Fruit fly (Drosophila melanogaster) ovary, adult (tissue): ENCODE data around the gene CG44774.

Experiments used
- CG17801 ChIP-seq: fragments of 200-800 bp; optimal IDR thresholded peaks from 2 replicates; lab custom pipeline; 2019; ENCODE audit warnings: missing biosample characterization, mild to moderate bottlenecking, missing genetic modification characterization, moderate library complexity; ENCODE audit not compliant: partially characterized antibody

Gene CG44774

dm6 chrX:4937222-4938071 is 458 bp downstream of the CG44774 start:
- TF ChIP-seq CG17801, result no peak

DNA sequence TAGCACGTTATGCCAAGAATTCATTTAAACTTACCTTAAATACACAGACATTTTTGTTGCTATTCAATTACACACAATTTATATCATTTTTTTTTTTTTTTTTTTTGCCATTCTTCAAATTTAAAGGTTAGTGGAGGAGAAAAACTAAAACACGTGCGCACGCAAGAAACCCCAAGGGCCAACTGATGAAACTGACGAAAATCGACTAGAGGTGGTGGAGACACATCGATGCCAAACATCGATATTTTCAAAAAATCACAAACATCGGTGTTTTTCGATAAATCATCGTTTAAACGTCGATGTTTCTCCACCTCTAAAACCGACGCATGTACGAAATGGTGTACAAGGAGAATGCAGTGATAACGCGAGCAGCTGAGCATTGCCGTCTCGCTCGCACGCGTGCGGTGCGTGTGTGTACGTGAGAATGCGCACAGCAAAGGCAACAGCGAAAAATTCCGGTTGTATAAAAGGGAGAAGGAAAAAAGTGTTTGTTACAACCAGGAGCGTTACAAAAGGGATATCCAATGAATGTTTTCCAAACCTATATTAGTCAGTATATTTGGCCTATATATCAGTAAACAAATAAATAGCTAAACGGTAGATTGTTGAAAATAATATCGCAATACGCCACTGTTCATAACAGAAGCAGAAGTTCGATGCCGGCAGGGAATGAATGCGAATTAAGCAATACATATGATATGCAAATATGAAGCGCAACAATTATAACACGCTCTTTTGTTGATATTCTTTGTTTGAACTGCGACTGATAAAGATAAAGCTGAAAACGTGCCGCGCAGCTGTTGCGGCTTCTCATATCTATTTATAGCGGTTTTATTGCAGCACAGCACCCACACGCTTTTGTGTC is 1.7 kb downstream of the CG44774 start:
- no peak for TF ChIP-seq CG17801

- peak; percentile 43 for TF ChIP-seq CG17801
These were observed 6.9 kb downstream of the CG44774 start for dm6 chrX:4931048-4931447.

dm6 chrX:4930100-4931010 is 7.5 kb downstream of the CG44774 start:
- no peak for TF ChIP-seq CG17801

dm6 chrX:4919040-4919881 is 18.6 kb downstream of the CG44774 start:
- TF ChIP-seq CG17801, result peak; percentile 76

DNA sequence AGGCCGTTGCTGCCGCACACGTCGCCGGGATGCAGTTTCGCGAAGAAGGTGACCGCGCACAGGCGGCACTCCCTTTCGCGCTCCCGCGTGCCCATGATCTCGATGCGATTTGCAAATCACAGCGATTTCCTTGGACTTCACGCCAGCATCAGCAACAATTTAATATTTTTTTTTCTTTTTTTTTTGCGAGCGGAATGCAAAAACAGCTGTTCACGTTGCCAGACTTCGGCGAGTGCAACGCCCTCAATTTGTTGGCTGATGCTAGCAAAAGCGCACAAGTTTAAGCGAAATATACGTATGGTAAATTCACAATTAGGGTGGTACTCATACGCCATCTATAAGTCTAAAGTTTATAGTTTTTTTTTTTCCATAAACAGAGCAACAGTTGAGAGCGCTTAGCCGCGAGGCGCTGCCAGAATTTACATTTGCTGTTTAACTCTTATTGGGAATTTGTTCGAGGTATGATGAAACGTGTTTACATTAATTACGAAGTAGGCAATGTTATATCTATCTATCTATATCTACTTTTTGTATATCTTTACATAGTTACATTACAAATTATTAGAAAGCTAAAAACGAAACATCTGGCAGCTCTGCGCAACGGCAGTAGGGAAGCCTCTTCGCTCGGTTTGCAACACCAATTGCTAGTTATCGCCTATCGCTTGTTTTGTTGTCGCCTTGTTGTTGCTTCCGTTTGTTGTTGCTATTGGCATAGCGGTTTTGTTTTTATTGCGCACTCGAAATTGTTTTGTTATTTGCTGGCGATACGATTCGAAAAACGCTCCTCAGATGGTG is 19.5 kb downstream of the CG44774 start, which contains the start of the genes CG4041 and Hgsnat:
TSS of gene CG4041 (minus strand) at position 220 of the 795 bp plus-strand sequence.
TSS of gene Hgsnat (plus strand) at position 503 of the 795 bp plus-strand sequence.
- TF ChIP-seq CG17801, result peak; percentile 4

DNA sequence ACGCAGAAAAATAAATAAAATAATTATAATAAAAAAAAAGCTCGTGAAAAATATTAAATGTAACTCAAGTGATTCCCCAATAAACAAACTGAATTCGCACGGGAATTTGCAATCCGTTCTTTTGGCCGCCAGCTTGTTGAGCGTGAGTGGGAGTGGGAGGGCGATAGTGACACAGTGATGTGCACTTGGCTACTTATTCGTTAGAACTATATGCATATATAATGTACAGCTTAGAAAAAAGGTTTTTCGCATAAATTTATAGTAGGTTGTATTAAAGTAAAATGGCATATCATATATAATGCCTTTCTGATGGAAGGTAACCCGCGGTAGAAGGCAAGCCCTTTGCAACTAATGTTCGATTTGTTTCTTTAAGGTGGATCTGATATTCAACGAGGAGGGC is 25.5 kb downstream of the CG44774 start:
- no peak for TF ChIP-seq CG17801

DNA sequence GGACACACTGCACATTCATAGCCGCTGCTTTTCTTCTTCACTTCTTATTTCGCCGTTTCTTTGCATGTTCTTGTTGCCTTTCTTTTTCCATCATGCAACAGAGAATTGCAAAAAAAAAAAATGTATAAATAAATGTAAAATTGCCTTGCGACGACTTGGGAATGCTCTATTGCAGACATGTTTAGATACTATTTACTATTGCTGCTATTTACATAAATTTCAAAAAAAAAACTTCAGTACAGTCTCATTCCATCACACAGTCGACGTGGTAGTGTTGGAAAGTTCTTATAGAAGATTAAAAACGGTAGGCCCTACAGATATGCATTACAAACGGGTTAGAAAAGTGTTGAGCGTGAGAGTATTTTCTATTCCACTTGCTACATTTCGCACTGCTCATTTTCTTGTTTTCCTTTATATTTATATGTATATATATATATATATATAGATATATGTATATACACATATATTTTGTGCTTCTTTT is 26.1 kb downstream of the CG44774 start:
- TF ChIP-seq CG17801, result peak; percentile 88

- no peak for TF ChIP-seq CG17801
These were observed 26.8 kb downstream of the CG44774 start for dm6 chrX:4911060-4911459.

DNA sequence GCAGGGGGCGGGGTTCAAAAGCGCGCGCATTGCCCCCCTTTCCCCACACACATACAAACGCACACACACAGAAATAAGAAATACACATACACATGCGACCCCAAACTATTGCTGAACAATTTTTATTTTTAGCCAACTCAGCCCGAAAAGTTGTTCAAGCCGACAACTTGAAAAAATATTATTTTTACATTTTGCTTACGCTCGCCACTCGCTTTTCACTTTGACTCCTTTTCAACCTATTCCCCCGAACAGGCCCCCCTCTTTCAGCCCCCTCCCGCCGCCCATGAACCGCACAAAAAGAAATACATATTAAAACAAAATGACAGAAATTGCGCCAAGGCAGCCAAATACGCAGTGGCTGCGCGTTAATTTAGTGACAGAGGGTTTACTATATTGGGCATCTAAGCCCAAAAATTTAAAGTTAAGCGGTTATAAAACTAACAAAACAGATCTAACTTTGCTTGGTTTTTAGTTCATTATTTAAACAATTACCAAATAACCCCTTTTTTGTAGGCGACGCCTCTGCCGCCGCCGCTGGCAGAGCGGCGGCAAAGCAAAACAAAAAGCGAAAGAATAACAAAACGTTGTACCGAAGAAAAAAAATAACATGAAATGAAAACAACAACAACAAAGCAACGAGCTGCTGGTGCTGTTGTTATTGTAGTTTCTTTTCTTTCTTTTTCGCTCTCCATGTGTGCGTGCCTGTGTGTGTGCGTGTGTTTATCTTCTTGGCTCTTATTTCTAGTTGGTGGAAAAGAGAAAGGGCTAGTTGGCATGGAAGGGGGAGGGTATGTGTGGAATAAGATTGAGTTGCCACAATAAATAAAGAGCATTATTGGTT is 27.7 kb downstream of the CG44774 start:
- TF ChIP-seq CG17801, result peak; percentile 100

- peak; percentile 98 for TF ChIP-seq CG17801
These were observed 28.9 kb downstream of the CG44774 start, which contains the start of gene CG32772 for dm6 chrX:4908926-4909432. TSS of gene CG32772 (plus strand) at chrX:4909102.

DNA sequence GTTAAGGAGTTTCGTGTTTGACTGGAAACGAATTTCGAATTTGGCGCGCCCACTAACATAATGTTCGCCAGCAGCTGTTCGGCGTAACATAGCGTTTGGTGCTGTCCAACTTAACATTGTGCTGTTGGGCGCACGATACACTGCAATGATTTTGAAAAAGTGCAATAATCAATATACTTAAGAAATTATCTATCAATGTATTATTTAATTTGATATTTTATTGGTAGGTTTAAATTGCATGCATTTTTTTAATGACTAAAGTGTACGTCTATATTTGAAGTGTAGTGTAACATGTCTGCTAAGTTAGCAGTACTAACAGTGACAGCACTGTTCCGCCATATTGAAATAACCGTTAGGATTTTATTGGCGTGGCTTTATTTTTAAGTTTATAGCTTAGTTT is 31.3 kb downstream of the CG44774 start, which contains the start of gene CG6927:
TSS of gene CG6927 (plus strand) at position 328 of the 400 bp plus-strand sequence.
- TF ChIP-seq CG17801, result peak; percentile 68

DNA sequence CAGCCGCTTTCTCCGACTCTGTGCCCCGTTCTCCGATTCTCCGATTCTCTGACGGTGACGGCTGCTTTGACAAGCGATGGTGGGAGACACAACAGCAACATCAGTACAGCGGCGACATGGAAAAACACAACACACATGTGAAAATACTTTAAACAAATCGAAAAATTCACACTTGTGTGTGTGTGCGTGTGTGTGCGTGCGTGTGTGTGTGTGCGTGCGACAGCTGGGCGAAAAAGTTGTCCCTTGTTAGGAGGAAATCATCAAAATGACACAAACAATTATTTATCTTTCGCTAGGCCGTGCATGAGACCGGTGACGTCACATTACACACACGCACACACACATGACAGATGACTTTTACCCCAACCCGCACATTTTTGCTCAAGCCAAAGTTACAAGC is 41.0 kb downstream of the CG44774 start:
- TF ChIP-seq CG17801, result no peak
